Worm (Caenorhabditis elegans): ENCODE measurements around the gene gadr-3.
A peak's percentile ranks its signal among the peaks of the same experiment; 100 is the strongest.

- TF ChIP-seq peb-1 (tag; optimal IDR thresholded peaks at IDR 0.05) = no peak
- no peak for TF ChIP-seq nhr-237 (tag; optimal IDR thresholded peaks at IDR 0.05)
- no peak for TF ChIP-seq ceh-82 (tag; optimal IDR thresholded peaks at IDR 0.05)
- TF ChIP-seq lin-39 (tag; optimal IDR thresholded peaks at IDR 0.05) = no peak
- peak; percentile 88 for TF ChIP-seq egl-27 (tag; optimal IDR thresholded peaks at IDR 0.05)
- TF ChIP-seq skn-1 (tag; optimal IDR thresholded peaks at IDR 0.05) = no peak
- TF ChIP-seq mdl-1 (tag; optimal IDR thresholded peaks at IDR 0.05) = peak; percentile 54 to 75
- peak; percentile 83 for TF ChIP-seq nhr-25 (tag; optimal IDR thresholded peaks at IDR 0.05)
- TF ChIP-seq snpc-4 (tag; optimal IDR thresholded peaks at IDR 0.05) = peak; percentile 66
- peak; percentile 35 for TF ChIP-seq alr-1 (tag; optimal IDR thresholded peaks at IDR 0.05)
These were observed 5.7 kb downstream of the gadr-3 start, which contains the start of gene hmg-1.2 for ce11 chrIII:6280070-6280596.

Data from whole organism, L2 larva.